Fruit fly (Drosophila melanogaster) whole organism, prepupa: ENCODE measurements around the gene Wdfy2.

Experiments used
- CG11294 ChIP-seq: fragments of 200-800 bp; sonication (Bioruptor generic); IDR thresholded peaks from 2 replicates; pipeline ENCODE4 v1.3.6; 2022; ENCODE audit warnings: missing biosample characterization, missing genetic modification characterization
- CG11762 ChIP-seq: fragments of 200-800 bp; sonication (Bioruptor generic); optimal IDR thresholded peaks from 3 replicates; lab custom pipeline; 2016; ENCODE audit warnings: missing biosample characterization, missing genetic modification characterization; ENCODE audit not compliant: insufficient read depth
- CG11902 ChIP-seq: fragments of 200-800 bp; sonication (Bioruptor generic); optimal IDR thresholded peaks from 3 replicates; lab custom pipeline; 2016; ENCODE audit warnings: missing biosample characterization, missing genetic modification characterization
- CG15336 ChIP-seq: fragments of 200-800 bp; sonication (Bioruptor generic); IDR thresholded peaks from 2 replicates; pipeline ENCODE4 v1.3.6; 2022; ENCODE audit warnings: missing biosample characterization, missing genetic modification characterization
- CG1621 ChIP-seq: fragments of 200-800 bp; sonication (Bioruptor generic); optimal IDR thresholded peaks from 3 replicates; lab custom pipeline; 2018; ENCODE audit warnings: missing biosample characterization, mild to moderate bottlenecking, missing genetic modification characterization
- CG3032 ChIP-seq: fragments of 200-800 bp; optimal IDR thresholded peaks from 2 replicates; lab custom pipeline; 2019; ENCODE audit warnings: missing biosample characterization, mild to moderate bottlenecking, missing genetic modification characterization, moderate library complexity
- CG31627 ChIP-seq: fragments of 200-800 bp; sonication (Bioruptor generic); optimal IDR thresholded peaks from 3 replicates; lab custom pipeline; 2016; ENCODE audit warnings: missing biosample characterization, missing genetic modification characterization
- CG34406 ChIP-seq: fragments of 200-800 bp; sonication (Bioruptor generic); optimal IDR thresholded peaks from 3 replicates; lab custom pipeline; 2016; ENCODE audit warnings: missing biosample characterization, missing genetic modification characterization
- CG3919 ChIP-seq: fragments of 200-800 bp; sonication (Bioruptor generic); optimal IDR thresholded peaks from 3 replicates; lab custom pipeline; 2016; ENCODE audit warnings: missing biosample characterization, missing genetic modification characterization
- CG4318 ChIP-seq: fragments of 200-800 bp; sonication (Bioruptor generic); optimal IDR thresholded peaks from 3 replicates; lab custom pipeline; 2017; ENCODE audit warnings: missing biosample characterization, mild to moderate bottlenecking, missing genetic modification characterization
- CG6163 ChIP-seq: fragments of 200-800 bp; sonication (Bioruptor generic); IDR thresholded peaks from 3 replicates; pipeline ENCODE4 v1.3.6; 2022; ENCODE audit warnings: missing biosample characterization, missing genetic modification characterization
- CG6276 ChIP-seq: fragments of 200-800 bp; sonication (Bioruptor generic); optimal IDR thresholded peaks from 2 replicates; lab custom pipeline; 2017; ENCODE audit warnings: missing biosample characterization, mild to moderate bottlenecking, missing genetic modification characterization
- CG6792 ChIP-seq: fragments of 200-800 bp; sonication (Bioruptor generic); optimal IDR thresholded peaks from 3 replicates; lab custom pipeline; 2016; ENCODE audit warnings: missing biosample characterization, missing genetic modification characterization
- CG6808 ChIP-seq: fragments of 200-800 bp; sonication (Bioruptor generic); optimal IDR thresholded peaks from 3 replicates; lab custom pipeline; 2017; ENCODE audit warnings: missing biosample characterization, missing genetic modification characterization, mild to moderate bottlenecking, moderate library complexity, missing genetic modification reagents
- CG6854 ChIP-seq: fragments of 200-800 bp; sonication (Bioruptor generic); optimal IDR thresholded peaks from 2 replicates; lab custom pipeline; 2017; ENCODE audit warnings: missing biosample characterization, mild to moderate bottlenecking, missing genetic modification characterization
- CG8119 ChIP-seq: fragments of 200-800 bp; sonication (Bioruptor generic); IDR thresholded peaks from 3 replicates; pipeline ENCODE4 v1.3.6; 2022; ENCODE audit warnings: missing biosample characterization, missing genetic modification characterization
- CG8319 ChIP-seq: fragments of 200-800 bp; sonication (Bioruptor generic); optimal IDR thresholded peaks from 3 replicates; lab custom pipeline; 2016; ENCODE audit warnings: missing biosample characterization, missing genetic modification characterization
- CG8632 ChIP-seq: fragments of 200-800 bp; sonication (Bioruptor generic); optimal IDR thresholded peaks from 3 replicates; lab custom pipeline; 2016; ENCODE audit warnings: missing biosample characterization, missing genetic modification characterization
- Eip75B ChIP-seq: fragments of 200-800 bp; sonication (Bioruptor generic); optimal IDR thresholded peaks from 3 replicates; lab custom pipeline; 2016; ENCODE audit warnings: missing biosample characterization, missing genetic modification characterization
- Eip93F ChIP-seq: fragments of 200-800 bp; sonication (Bioruptor generic); optimal IDR thresholded peaks from 2 replicates; lab custom pipeline; 2016; ENCODE audit warnings: missing biosample characterization, mild to moderate bottlenecking, missing genetic modification characterization
- Ets21C ChIP-seq: fragments of 200-800 bp; sonication (Bioruptor generic); optimal IDR thresholded peaks from 3 replicates; lab custom pipeline; 2016; ENCODE audit warnings: missing biosample characterization, missing genetic modification characterization
- Ets96B ChIP-seq: fragments of 200-800 bp; optimal IDR thresholded peaks from 2 replicates; lab custom pipeline; 2019; ENCODE audit warnings: missing biosample characterization, mild to moderate bottlenecking, missing genetic modification characterization, moderate library complexity
- Hr38 ChIP-seq: sonication (Bioruptor generic); optimal IDR thresholded peaks from 2 replicates; lab custom pipeline; 2016; ENCODE audit warnings: missing biosample characterization, missing genetic modification characterization
- Lpt ChIP-seq: fragments of 200-800 bp; sonication (Bioruptor generic); optimal IDR thresholded peaks from 3 replicates; lab custom pipeline; 2016; ENCODE audit warnings: missing biosample characterization, missing genetic modification characterization
- OdsH ChIP-seq: fragments of 200-800 bp; sonication (Bioruptor generic); optimal IDR thresholded peaks from 3 replicates; lab custom pipeline; 2016; ENCODE audit warnings: missing biosample characterization, missing genetic modification characterization
- Smox ChIP-seq: fragments of 200-800 bp; sonication (Bioruptor generic); optimal IDR thresholded peaks from 3 replicates; lab custom pipeline; 2016; ENCODE audit warnings: missing biosample characterization, missing genetic modification characterization
- Sox15 ChIP-seq: fragments of 200-800 bp; sonication (Bioruptor generic); optimal IDR thresholded peaks from 3 replicates; lab custom pipeline; 2016; ENCODE audit warnings: missing biosample characterization, missing genetic modification characterization
- achi ChIP-seq: fragments of 200-800 bp; sonication (Bioruptor generic); optimal IDR thresholded peaks from 3 replicates; lab custom pipeline; 2016; ENCODE audit warnings: missing biosample characterization, missing genetic modification characterization
- acj6 ChIP-seq: fragments of 200-800 bp; sonication (Bioruptor generic); optimal IDR thresholded peaks from 3 replicates; lab custom pipeline; 2016; ENCODE audit warnings: missing biosample characterization, missing genetic modification characterization
- cyc ChIP-seq: fragments of 200-800 bp; sonication (Bioruptor generic); optimal IDR thresholded peaks from 3 replicates; lab custom pipeline; 2016; ENCODE audit warnings: missing biosample characterization, missing genetic modification characterization
- dac ChIP-seq: fragments of 200-800 bp; sonication (Bioruptor generic); optimal IDR thresholded peaks from 2 replicates; lab custom pipeline; 2017; ENCODE audit warnings: missing biosample characterization, mild to moderate bottlenecking, missing genetic modification characterization
- eg ChIP-seq: fragments of 200-800 bp; sonication (Bioruptor generic); IDR thresholded peaks from 3 replicates; pipeline ENCODE4 v1.3.6; 2022; ENCODE audit warnings: missing biosample characterization, missing genetic modification characterization
- fd59A ChIP-seq: fragments of 200-800 bp; sonication (Bioruptor generic); optimal IDR thresholded peaks from 2 replicates; lab custom pipeline; 2017; ENCODE audit warnings: missing biosample characterization, mild to moderate bottlenecking, missing genetic modification characterization, missing genetic modification reagents
- fd85E ChIP-seq: fragments of 200-800 bp; sonication (Bioruptor generic); optimal IDR thresholded peaks from 3 replicates; lab custom pipeline; 2016; ENCODE audit warnings: missing biosample characterization, missing genetic modification characterization
- fkh ChIP-seq: fragments of 200-800 bp; sonication (Bioruptor generic); optimal IDR thresholded peaks from 3 replicates; lab custom pipeline; 2017; ENCODE audit warnings: missing biosample characterization, mild to moderate bottlenecking, missing genetic modification characterization, moderate library complexity
- net ChIP-seq: fragments of 200-800 bp; sonication (Bioruptor generic); optimal IDR thresholded peaks from 3 replicates; lab custom pipeline; 2016; ENCODE audit warnings: missing biosample characterization, missing genetic modification characterization
- pdm3 ChIP-seq: fragments of 200-800 bp; sonication (Bioruptor generic); optimal IDR thresholded peaks from 3 replicates; lab custom pipeline; 2016; ENCODE audit warnings: missing biosample characterization, missing genetic modification characterization
- salr ChIP-seq, 2 experiments: fragments of 200-800 bp; sonication (Bioruptor generic); optimal IDR thresholded peaks; 3 replicates each; lab custom pipeline; 2016 to 2018; ENCODE audit warnings: missing biosample characterization in 2 of 2, missing genetic modification characterization in 2 of 2, mild to moderate bottlenecking in 1 of 2
- spab ChIP-seq: fragments of 200-800 bp; sonication (Bioruptor generic); optimal IDR thresholded peaks from 2 replicates; lab custom pipeline; 2017; ENCODE audit warnings: missing biosample characterization, mild to moderate bottlenecking, missing genetic modification characterization, missing genetic modification reagents
- ss ChIP-seq, 2 experiments: fragments of 200-800 bp; sonication (Bioruptor generic); optimal IDR thresholded peaks; 2 replicates in 1 of 2; 3 replicates in 1 of 2; lab custom pipeline; 2017 to 2018; ENCODE audit warnings: mild to moderate bottlenecking in 2 of 2, missing biosample characterization in 2 of 2, missing genetic modification characterization in 2 of 2, moderate library complexity in 1 of 2
- svp ChIP-seq: fragments of 200-800 bp; sonication (Bioruptor generic); peaks from one replicate; lab custom pipeline; 2016; ENCODE audit warnings: missing biosample characterization, missing genetic modification characterization
- topi ChIP-seq: fragments of 200-800 bp; sonication (Bioruptor generic); optimal IDR thresholded peaks from 3 replicates; lab custom pipeline; 2016; ENCODE audit warnings: missing biosample characterization, missing genetic modification characterization

The Wdfy2 gene

dm6 chr2L:10381890-10382450 is 41.1 kb upstream of the Wdfy2 start, which contains the start of gene CG5096 (continued):
- TF ChIP-seq Sox15 (GFP tag; lab: Kevin White, UChicago) (no peak), CG11902 (GFP tag; lab: Kevin White, UChicago) (peak; percentile 14), Hr38 (no peak), net (GFP tag; lab: Kevin White, UChicago) (no peak), CG34406 (peak; percentile 73), ss (GFP tag; optimal IDR thresholded peaks at IDR 0.05; lab: Kevin White, UChicago) (no peak), Ets21C (peak; percentile 37), svp (GFP tag; lab: Kevin White, UChicago) (no peak), CG4318 (GFP tag; lab: Kevin White, UChicago) (no peak), CG8319 (GFP tag; lab: Kevin White, UChicago) (peak; percentile 36), CG6808 (GFP tag; lab: Kevin White, UChicago) (no peak), CG1621 (tag; lab: Kevin White, UChicago) (no peak), CG6276 (no peak), cyc (GFP tag; lab: Kevin White, UChicago) (peak; percentile 64), Ets96B (tag; lab: Kevin White, UChicago) (peak; percentile 62), pdm3 (GFP tag; lab: Kevin White, UChicago) (no peak), eg (GFP tag; lab: Robert Waterston, UW) (no peak), CG8119 (GFP tag; lab: Robert Waterston, UW) (no peak; the same call in 1 of the 3 replicates), CG6854 (GFP tag; lab: Kevin White, UChicago) (no peak), Smox (GFP tag; lab: Kevin White, UChicago) (no peak), CG11294 (no peak), CG11762 (GFP tag; lab: Kevin White, UChicago) (peak; percentile 34), CG8632 (peak; percentile 69), achi (GFP tag; lab: Kevin White, UChicago) (no peak), spab (GFP tag; lab: Kevin White, UChicago) (no peak), CG15336 (GFP tag; lab: Robert Waterston, UW) (peak; percentile 67), Lpt (GFP tag; lab: Kevin White, UChicago) (no peak), salr (GFP tag; optimal IDR thresholded peaks at IDR 0.05; lab: Kevin White, UChicago) (no peak), topi (GFP tag; lab: Kevin White, UChicago) (peak; percentile 76), OdsH (GFP tag; lab: Kevin White, UChicago) (peak; percentile 55), CG6792 (peak; percentile 69), dac (GFP tag; lab: Kevin White, UChicago) (no peak), acj6 (GFP tag; lab: Kevin White, UChicago) (peak; percentile 60), CG3919 (GFP tag; lab: Kevin White, UChicago) (no peak), fd59A (GFP tag; lab: Kevin White, UChicago) (no peak), CG6163 (no peak), fkh (peak; percentile 33), Eip93F (peak; percentile 81), CG3032 (tag; lab: Kevin White, UChicago) (peak; percentile 39), Eip75B (peak; percentile 72), CG31627 (GFP tag; lab: Kevin White, UChicago) (peak; percentile 59), fd85E (GFP tag; lab: Kevin White, UChicago) (no peak)
